Worm (Caenorhabditis elegans) whole organism, young adult: ENCODE results near the gene F54F2.14.

Experiments used
- F37B4.10 ChIP-seq: fragments of 200-800 bp; sonication (Bioruptor generic); IDR thresholded peaks from 2 replicates; pipeline ENCODE4 v1.3.6; 2022; ENCODE audit warnings: missing genetic modification characterization, missing compliant biosample characterization
- ama-1 ChIP-seq, 3 experiments: fragments of 150-350 bp in 1 of 3; sonication (generic microtip) in 2 of 3; optimal IDR thresholded peaks; 2 replicates each; lab custom pipeline; 2014 to 2018; ENCODE audit warnings: missing biosample characterization in 2 of 3, missing genetic modification characterization in 2 of 3, missing genetic modification reagents in 2 of 3
- ccch-3 ChIP-seq: fragments of 200-800 bp; sonication (Bioruptor generic); optimal IDR thresholded peaks from 2 replicates; lab custom pipeline; 2018; ENCODE audit warnings: mild to moderate bottlenecking, missing genetic modification characterization, missing compliant biosample characterization
- let-526 ChIP-seq: fragments of 200-800 bp; sonication (Bioruptor generic); IDR thresholded peaks from 2 replicates; pipeline ENCODE4 v1.3.6; 2022; ENCODE audit warnings: missing genetic modification reagents, missing genetic modification characterization, missing compliant biosample characterization
- lsl-1 ChIP-seq: fragments of 200-800 bp; sonication (Bioruptor generic); optimal IDR thresholded peaks from 2 replicates; lab custom pipeline; 2018; ENCODE audit warnings: mild to moderate bottlenecking, missing genetic modification characterization, moderate library complexity, missing compliant biosample characterization
- nhr-80 ChIP-seq: sonication (generic microtip); optimal IDR thresholded peaks from 2 replicates; lab custom pipeline; 2016; ENCODE audit warnings: missing genetic modification characterization, missing compliant biosample characterization
- snpc-4 ChIP-seq, 5 experiments: fragments of 150-350 bp in 1 of 5; sonication (generic microtip) in 4 of 5; optimal IDR thresholded peaks; 2 replicates each; lab custom pipeline; 2014 to 2018; ENCODE audit warnings: missing genetic modification characterization in 5 of 5, missing biosample characterization in 3 of 5, antibody characterized with exemption in 2 of 5, mild to moderate bottlenecking in 2 of 5, missing compliant biosample characterization in 2 of 5, missing genotype in 2 of 5, moderate library complexity in 2 of 5, missing genetic modification reagents in 1 of 5

DNA sequence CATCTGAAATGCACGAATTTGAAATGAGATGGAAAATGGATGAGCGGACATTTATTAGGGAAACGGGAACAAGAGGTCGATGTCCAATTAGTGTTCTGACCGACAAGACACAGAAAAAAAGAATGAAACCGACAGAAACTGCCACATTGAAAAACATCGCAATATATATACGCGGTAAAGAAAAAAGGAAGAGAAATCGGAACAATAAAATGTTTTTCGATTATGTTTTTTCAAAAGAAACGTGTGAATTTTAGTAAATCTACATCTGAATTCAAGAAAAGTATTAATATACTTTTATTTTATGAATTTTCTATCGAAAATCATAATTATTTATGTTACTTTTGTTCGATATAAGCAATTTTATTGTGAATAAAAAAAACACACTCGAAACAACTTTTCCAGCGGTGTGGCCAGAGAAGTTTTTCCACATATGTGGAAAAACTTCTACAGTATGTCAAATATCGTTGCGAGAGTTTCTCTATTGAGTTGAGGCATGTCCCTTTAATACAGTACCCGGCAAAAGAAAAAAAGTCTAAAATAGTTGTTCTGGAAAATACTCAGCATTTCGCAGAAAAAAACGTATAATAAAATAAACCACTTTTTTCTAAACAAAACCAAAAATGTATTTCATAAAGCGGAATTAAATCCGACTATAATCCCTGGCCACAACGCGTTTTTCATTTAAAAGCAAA is 39.9 kb downstream of the F54F2.14 start, which contains the start of gene F44E2.10:
- TF ChIP-seq F37B4.10 (no peak), let-526 (GFP tag; lab: Robert Waterston, UW) (no peak), ama-1 (optimal IDR thresholded peaks at IDR 0.05; lab: Kevin White, UChicago) (no peak), ama-1 (GFP tag; optimal IDR thresholded peaks at IDR 0.05; lab: Kevin White, UChicago) (no peak), snpc-4 (GFP tag; optimal IDR thresholded peaks at IDR 0.05; lab: Kevin White, UChicago) (no peak), snpc-4 (tag; optimal IDR thresholded peaks at IDR 0.05; lab: Kevin White, UChicago) (no peak), ccch-3 (no peak), nhr-80 (tag; lab: Kevin White, UChicago) (no peak), lsl-1 (GFP tag; lab: Kevin White, UChicago) (peak; percentile 88)
